Fruit fly (Drosophila melanogaster) whole organism, pupa: ENCODE data around the gene pum.

Source experiments
- CG34367 ChIP-seq: fragments of 200-800 bp; sonication (Bioruptor generic); optimal IDR thresholded peaks from 2 replicates; lab custom pipeline; 2018; ENCODE audit warnings: missing biosample characterization, mild to moderate bottlenecking, missing genetic modification characterization
- CG8301 ChIP-seq: fragments of 200-800 bp; sonication (Bioruptor generic); optimal IDR thresholded peaks from 2 replicates; lab custom pipeline; 2018; ENCODE audit warnings: missing biosample characterization, mild to moderate bottlenecking, missing genetic modification characterization
- CG9948 ChIP-seq: fragments of 200-800 bp; sonication (Bioruptor generic); optimal IDR thresholded peaks from 2 replicates; lab custom pipeline; 2018; ENCODE audit warnings: missing biosample characterization, mild to moderate bottlenecking, missing genetic modification characterization, moderate library complexity
- rn ChIP-seq: fragments of 200-800 bp; sonication (Bioruptor generic); IDR thresholded peaks from 2 replicates; pipeline ENCODE4 v1.3.6; 2022; ENCODE audit warnings: missing biosample characterization, missing genetic modification characterization

- no peak for TF ChIP-seq rn (GFP tag; lab: Robert Waterston, UW)
- TF ChIP-seq CG9948 (tag; lab: Kevin White, UChicago): no peak
- peak; percentile 34 for TF ChIP-seq CG8301 (tag; lab: Kevin White, UChicago)
- peak; percentile 62 for TF ChIP-seq CG34367
Observed at dm6 chr3R:9056409-9057031, 181.0 kb downstream of the pum start.
